Fruit fly (Drosophila melanogaster): Measurements from ENCODE around the gene Sms.

Gene Sms

DNA sequence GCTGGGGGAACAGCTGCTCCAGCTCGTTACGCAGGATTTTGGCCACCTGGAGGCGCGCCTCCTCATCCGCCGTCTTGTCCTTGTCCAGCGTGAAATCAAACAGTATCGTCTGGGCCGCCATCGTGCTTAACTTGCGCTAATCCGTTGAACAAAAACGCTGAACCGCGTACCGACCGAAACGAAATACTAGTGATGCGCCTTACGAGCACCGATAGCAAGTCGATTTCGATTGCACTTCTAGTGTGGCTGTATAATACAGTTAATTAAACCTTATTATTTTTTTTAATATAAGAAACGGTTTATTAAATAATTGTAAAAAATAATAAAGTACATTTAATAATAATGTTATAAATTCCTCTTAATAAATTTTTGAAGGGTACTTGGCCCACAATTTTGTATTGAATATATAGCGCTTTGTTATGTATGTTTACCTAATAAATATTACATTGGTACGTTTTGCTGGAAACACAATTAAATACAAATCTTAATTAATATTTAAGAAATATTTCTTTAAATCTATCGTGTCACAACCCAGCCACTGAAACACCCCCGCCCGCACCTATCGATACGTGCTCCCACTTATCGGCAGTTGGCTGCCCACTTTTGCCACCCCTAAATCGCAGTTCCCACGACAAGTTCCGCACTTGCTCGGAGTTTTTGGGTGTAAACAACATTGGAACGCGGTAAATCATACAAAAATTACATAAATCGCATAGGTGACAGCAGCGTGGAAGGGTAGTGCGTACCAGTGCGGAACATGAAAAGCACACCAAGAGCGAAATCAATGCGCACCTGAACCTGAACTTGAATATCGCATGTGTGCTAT lies at the start of gene Sms, which contains the start of gene INPP5E (continued):
- TF ChIP-seq Fer1 (GFP tag; optimal IDR thresholded peaks at IDR 0.05) (peak; percentile 2), CG8924 (tag; optimal IDR thresholded peaks at IDR 0.05) (peak; percentile 75), Six4 (GFP tag; optimal IDR thresholded peaks at IDR 0.05) (peak; percentile 41), gro (GFP tag; optimal IDR thresholded peaks at IDR 0.05) (no peak), slp2 (GFP tag; optimal IDR thresholded peaks at IDR 0.05) (no peak), unpg (GFP tag; optimal IDR thresholded peaks at IDR 0.05) (peak; percentile 44), CG31441 (GFP tag; IDR thresholded peaks at IDR 0.05) (peak; percentile 79), CG13624 (GFP tag; optimal IDR thresholded peaks at IDR 0.05) (no peak), Meics (GFP tag; optimal IDR thresholded peaks at IDR 0.05) (peak; percentile 54), CG8388 (GFP tag; optimal IDR thresholded peaks at IDR 0.05) (peak; percentile 17), CG16779 (GFP tag; IDR thresholded peaks at IDR 0.05) (no peak), ssp (GFP tag; IDR thresholded peaks at IDR 0.05) (peak; percentile 46), cad (GFP tag; optimal IDR thresholded peaks at IDR 0.05) (no peak), Sox102F (GFP tag; optimal IDR thresholded peaks at IDR 0.05) (peak; percentile 49), Hsf (GFP tag; optimal IDR thresholded peaks at IDR 0.05) (peak; percentile 47), Vsx1 (GFP tag; optimal IDR thresholded peaks at IDR 0.05) (no peak), Asciz (GFP tag; optimal IDR thresholded peaks at IDR 0.05) (no peak), CG34376 (GFP tag; optimal IDR thresholded peaks at IDR 0.05) (no peak), disco-r (GFP tag; optimal IDR thresholded peaks at IDR 0.05) (no peak), rib (GFP tag; IDR thresholded peaks at IDR 0.05) (peak; percentile 36; the same call in 1 of the 2 replicates), sqz (GFP tag; optimal IDR thresholded peaks at IDR 0.05) (no peak), CG15514 (GFP tag; optimal IDR thresholded peaks at IDR 0.05) (peak; percentile 95), en (GFP tag; optimal IDR thresholded peaks at IDR 0.05) (no peak), CG7745 (tag; optimal IDR thresholded peaks at IDR 0.05) (no peak), aop (GFP tag; IDR thresholded peaks at IDR 0.05) (no peak), h (optimal IDR thresholded peaks at IDR 0.05) (no peak), CG17568 (GFP tag; optimal IDR thresholded peaks at IDR 0.05) (no peak), gce (GFP tag; IDR thresholded peaks at IDR 0.05) (no peak), NK7.1 (GFP tag; optimal IDR thresholded peaks at IDR 0.05) (no peak), CG11085 (GFP tag; IDR thresholded peaks at IDR 0.05) (peak; percentile 48), gcm2 (GFP tag; optimal IDR thresholded peaks at IDR 0.05) (no peak), CG10366 (GFP tag; IDR thresholded peaks at IDR 0.05) (peak; percentile 49), CG31365 (tag; optimal IDR thresholded peaks at IDR 0.05) (no peak), CG3163 (GFP tag; optimal IDR thresholded peaks at IDR 0.05) (no peak), CG10147 (GFP tag; optimal IDR thresholded peaks at IDR 0.05) (no peak), CG6791 (GFP tag; IDR thresholded peaks at IDR 0.05; ENCODE audit: partially characterized antibody) (peak; percentile 89), E2f2 (GFP tag; IDR thresholded peaks at IDR 0.05) (peak; percentile 60), Optix (GFP tag; IDR thresholded peaks at IDR 0.05) (0 out of 3 replicates have a peak, but pooled peaks have one; percentile 8), HHEX (GFP tag; optimal IDR thresholded peaks at IDR 0.05) (no peak), ttk (GFP tag; IDR thresholded peaks at IDR 0.05) (no peak; the same call in 1 of the 2 replicates), CG12391 (tag; optimal IDR thresholded peaks at IDR 0.05) (peak; percentile 85), so (GFP tag; IDR thresholded peaks at IDR 0.05) (no peak; the same call in 2 of the 3 replicates), sd (tag; optimal IDR thresholded peaks at IDR 0.05) (no peak), bsh (GFP tag; optimal IDR thresholded peaks at IDR 0.05) (peak in 1 of 2 experiments; percentile 50), Dbx (GFP tag; IDR thresholded peaks at IDR 0.05) (peak; percentile 71; the same call in 2 of the 3 replicates), CG17912 (GFP tag; optimal IDR thresholded peaks at IDR 0.05) (no peak), tna (GFP tag; IDR thresholded peaks at IDR 0.05; ENCODE audit: partially characterized antibody) (peak; percentile 82), CG43689 (GFP tag; IDR thresholded peaks at IDR 0.05) (no peak), z (GFP tag; IDR thresholded peaks at IDR 0.05) (no peak), CG11398 (GFP tag; optimal IDR thresholded peaks at IDR 0.05) (no peak)

Measured in whole organism, embryonic.